Fruit fly (Drosophila melanogaster) Kc167 (cell line): ENCODE results near the gene CG4328.

Source experiments
- Myc ChIP-seq: fragments of >200 bp; optimal IDR thresholded peaks from 2 replicates; lab custom pipeline; 2017; ENCODE audit warnings: missing external identifiers
- Sin3A ChIP-seq: fragments of >200 bp; optimal IDR thresholded peaks from 2 replicates; lab custom pipeline; 2018; ENCODE audit warnings: missing external identifiers
- h ChIP-seq: fragments of >200 bp; optimal IDR thresholded peaks from 3 replicates; lab custom pipeline; 2018; ENCODE audit warnings: missing external identifiers
- insv ChIP-seq: fragments of >200 bp; optimal IDR thresholded peaks from 3 replicates; lab custom pipeline; 2018; ENCODE audit warnings: missing external identifiers
- psq ChIP-seq: fragments of >200 bp; optimal IDR thresholded peaks from 2 replicates; lab custom pipeline; 2017; ENCODE audit warnings: missing external identifiers
- ttk ChIP-seq: sonication (Bioruptor generic); optimal IDR thresholded peaks from 2 replicates; lab custom pipeline; 2017; ENCODE audit warnings: missing external identifiers

- TF ChIP-seq Myc (no peak), psq (no peak), ttk (no peak), insv (lab: Kevin White, UChicago) (no peak), h (no peak), Sin3A (no peak)
Measured at dm6 chr3L:12290556-12290955, 5.4 kb downstream of the CG4328 start.
